Worm (Caenorhabditis elegans) whole organism, midembryonic: Measurements from ENCODE around the gene fbxb-104.

Experiments
- T22C8.4 ChIP-seq: fragments of 200-800 bp; sonication (Bioruptor generic); IDR thresholded peaks from 2 replicates; pipeline ENCODE4 v1.3.6; 2022; ENCODE audit warnings: missing genetic modification characterization, missing compliant biosample characterization
- cog-1 ChIP-seq: sonication (generic microtip); optimal IDR thresholded peaks from 2 replicates; lab custom pipeline; 2016; ENCODE audit warnings: missing genetic modification characterization, missing compliant biosample characterization
- flt-1 ChIP-seq: fragments of 200-800 bp; sonication (Bioruptor generic); IDR thresholded peaks from 2 replicates; pipeline ENCODE4 v1.3.6; 2022; ENCODE audit warnings: missing genetic modification characterization, missing compliant biosample characterization
- med-1 ChIP-seq: sonication (generic microtip); optimal IDR thresholded peaks from 2 replicates; lab custom pipeline; 2017; ENCODE audit warnings: missing genetic modification characterization, mild to moderate bottlenecking, missing compliant biosample characterization, antibody characterized with exemption, missing genetic modification reagents; ENCODE audit not compliant: insufficient read depth
- ztf-23 ChIP-seq: fragments of 200-800 bp; sonication (Bioruptor generic); IDR thresholded peaks from 2 replicates; pipeline ENCODE4 v1.3.6; 2022; ENCODE audit warnings: missing genetic modification reagents, missing genetic modification characterization, missing compliant biosample characterization
- ztf-29 ChIP-seq: fragments of 200-800 bp; sonication (Bioruptor generic); IDR thresholded peaks from 2 replicates; pipeline ENCODE4 v1.3.6; 2022; ENCODE audit warnings: missing genetic modification reagents, missing genetic modification characterization, missing compliant biosample characterization

The fbxb-104 gene

DNA sequence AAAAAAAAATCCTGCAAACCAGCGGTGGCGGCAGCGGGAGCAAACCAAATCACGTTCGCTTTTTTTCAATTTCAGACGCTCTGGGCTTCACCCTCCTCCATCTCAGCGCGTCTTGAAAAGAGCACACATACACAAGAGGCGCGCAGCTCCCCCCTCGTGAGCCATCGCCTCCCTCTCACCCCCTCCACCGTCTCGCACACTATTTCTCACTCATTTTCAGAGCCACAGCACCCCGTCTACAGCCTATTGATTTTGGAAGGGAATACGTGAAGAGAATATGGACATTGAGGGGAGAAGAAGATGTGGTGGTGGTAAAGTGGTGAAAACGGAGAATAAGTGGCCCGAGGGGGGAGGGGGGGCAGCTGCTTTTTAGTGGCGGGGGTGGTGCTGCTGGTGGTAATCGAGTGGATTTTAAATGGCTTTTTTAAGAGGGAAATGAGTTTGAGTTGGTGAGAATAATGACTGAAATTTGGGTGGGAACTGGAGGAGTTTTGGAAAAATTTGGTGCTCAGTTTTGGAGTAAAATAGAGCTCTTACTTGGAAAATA lies 48.8 kb downstream of the fbxb-104 start:
- no peak for TF ChIP-seq med-1 (GFP tag; lab: Kevin White, UChicago)
- 0 out of 2 replicates have a peak, but pooled peaks have one; percentile 16 for TF ChIP-seq T22C8.4 (GFP tag; lab: Robert Waterston, UW)
- TF ChIP-seq ztf-29 (GFP tag; lab: Robert Waterston, UW) = no peak
- peak; percentile 56; the same call in 1 of the 2 replicates for TF ChIP-seq ztf-23 (GFP tag; lab: Robert Waterston, UW)
- no peak for TF ChIP-seq flt-1 (GFP tag; lab: Robert Waterston, UW)
- TF ChIP-seq cog-1 (tag; lab: Kevin White, UChicago) = no peak
